Worm (Caenorhabditis elegans): Measurements from ENCODE around the gene Y39F10C.1.

DNA sequence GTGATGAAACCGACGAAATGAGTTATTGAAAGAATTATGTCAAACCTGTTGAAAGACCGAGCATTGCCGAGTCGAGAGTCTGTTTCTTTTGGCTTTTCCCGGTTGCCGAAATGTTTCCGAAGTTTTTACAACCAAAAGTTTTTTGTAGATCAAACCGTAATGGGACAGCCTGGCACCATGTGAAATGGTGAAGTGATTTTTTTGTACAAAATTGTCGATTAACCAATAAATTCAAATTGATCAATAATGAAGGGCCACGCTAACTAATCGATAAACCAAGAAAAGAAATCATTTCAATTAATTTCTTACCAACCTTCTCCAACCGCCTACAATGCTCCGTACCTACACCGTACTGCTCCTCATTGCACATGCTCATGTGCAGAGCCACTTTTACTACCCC, 16.1 kb downstream of the Y39F10C.1 start, which contains the start of gene T02H6.3:
- no peak for TF ChIP-seq nhr-11 (tag; optimal IDR thresholded peaks at IDR 0.05)
- no peak for TF ChIP-seq hlh-13 (GFP tag; optimal IDR thresholded peaks at IDR 0.05)
- TF ChIP-seq ceh-18 (tag; optimal IDR thresholded peaks at IDR 0.05), result no peak
- no peak for TF ChIP-seq unc-42 (tag; optimal IDR thresholded peaks at IDR 0.05)

Data from whole organism, late embryonic.